Fruit fly (Drosophila melanogaster) whole organism, embryonic: ENCODE measurements around the gene teq.

Experiments
- Bdp1 ChIP-seq: fragments of 200-800 bp; sonication (Bioruptor generic); optimal IDR thresholded peaks from 3 replicates; lab custom pipeline; 2016; ENCODE audit warnings: missing biosample characterization, missing genetic modification characterization
- C15 ChIP-seq: fragments of 200-800 bp; sonication (Bioruptor generic); IDR thresholded peaks from 3 replicates; pipeline ENCODE4 v1.3.6; 2022; ENCODE audit warnings: missing biosample characterization, missing genetic modification characterization
- CG10543 ChIP-seq: fragments of 200-800 bp; sonication (Bioruptor generic); optimal IDR thresholded peaks from 3 replicates; lab custom pipeline; 2017; ENCODE audit warnings: missing biosample characterization, mild to moderate bottlenecking, missing genetic modification characterization, moderate library complexity
- CG11085 ChIP-seq: fragments of 200-800 bp; sonication (Bioruptor generic); IDR thresholded peaks from 2 replicates; pipeline ENCODE4 v1.3.6; 2022; ENCODE audit warnings: missing biosample characterization, missing genetic modification characterization
- CG11560 ChIP-seq: fragments of 200-800 bp; sonication (Bioruptor generic); IDR thresholded peaks from 3 replicates; pipeline ENCODE4 v1.3.6; 2022; ENCODE audit warnings: missing biosample characterization, missing genetic modification characterization
- CG12659 ChIP-seq: fragments of 200-800 bp; sonication (Bioruptor generic); optimal IDR thresholded peaks from 3 replicates; lab custom pipeline; 2017; ENCODE audit warnings: mild to moderate bottlenecking, missing biosample characterization, missing genetic modification reagents, missing genetic modification characterization
- CG15269 ChIP-seq: fragments of 200-800 bp; sonication (Bioruptor generic); optimal IDR thresholded peaks from 2 replicates; lab custom pipeline; 2018; ENCODE audit warnings: missing biosample characterization, mild to moderate bottlenecking, missing genetic modification characterization, moderate library complexity
- CG15514 ChIP-seq: fragments of 200-800 bp; sonication (Bioruptor generic); optimal IDR thresholded peaks from 3 replicates; lab custom pipeline; 2017; ENCODE audit warnings: missing biosample characterization, missing genetic modification characterization, mild to moderate bottlenecking, moderate library complexity, missing genetic modification reagents
- CG15696 ChIP-seq: fragments of 200-800 bp; sonication (Bioruptor generic); optimal IDR thresholded peaks from 2 replicates; lab custom pipeline; 2019; ENCODE audit warnings: missing biosample characterization, mild to moderate bottlenecking, missing genetic modification characterization, moderate library complexity
- CG16779 ChIP-seq: fragments of 200-800 bp; sonication (Bioruptor generic); IDR thresholded peaks from 2 replicates; pipeline ENCODE4 v1.3.6; 2022; ENCODE audit warnings: missing biosample characterization, missing genetic modification characterization
- CG18262 ChIP-seq: fragments of 200-800 bp; optimal IDR thresholded peaks from 3 replicates; lab custom pipeline; 2019; ENCODE audit warnings: missing biosample characterization, mild to moderate bottlenecking, missing genetic modification characterization, moderate library complexity
- CG18476 ChIP-seq: fragments of 200-800 bp; sonication (Bioruptor generic); optimal IDR thresholded peaks from 2 replicates; lab custom pipeline; 2016; ENCODE audit warnings: missing biosample characterization, mild to moderate bottlenecking, missing genetic modification characterization
- CG3281 ChIP-seq: fragments of 200-800 bp; sonication (Bioruptor generic); optimal IDR thresholded peaks from 3 replicates; lab custom pipeline; 2017; ENCODE audit warnings: missing biosample characterization, mild to moderate bottlenecking, missing genetic modification characterization
- CG4854 ChIP-seq: fragments of 200-800 bp; sonication (Bioruptor generic); optimal IDR thresholded peaks from 2 replicates; lab custom pipeline; 2016; ENCODE audit warnings: missing biosample characterization, missing genetic modification characterization, inconsistent platforms
- CG8944 ChIP-seq: fragments of 200-800 bp; sonication (Bioruptor generic); optimal IDR thresholded peaks from 3 replicates; lab custom pipeline; 2016; ENCODE audit warnings: missing biosample characterization, missing genetic modification characterization
- CTCF ChIP-seq: fragments of 200-800 bp; sonication (Bioruptor generic); optimal IDR thresholded peaks from 2 replicates; lab custom pipeline; 2017; ENCODE audit warnings: missing biosample characterization, mild to moderate bottlenecking, missing genetic modification characterization, moderate library complexity
- D19A ChIP-seq: fragments of 200-800 bp; optimal IDR thresholded peaks from 3 replicates; lab custom pipeline; 2019; ENCODE audit warnings: missing biosample characterization, mild to moderate bottlenecking, missing genetic modification characterization, moderate library complexity
- HHEX ChIP-seq: fragments of 200-800 bp; sonication (Bioruptor generic); optimal IDR thresholded peaks from 3 replicates; lab custom pipeline; 2017; ENCODE audit warnings: missing biosample characterization, mild to moderate bottlenecking, missing genetic modification characterization, missing genetic modification reagents
- HLH3B ChIP-seq: fragments of 200-800 bp; sonication (Bioruptor generic); IDR thresholded peaks from 2 replicates; pipeline ENCODE4 v1.3.6; 2022; ENCODE audit warnings: missing biosample characterization, missing genetic modification characterization
- HLH4C ChIP-seq: fragments of 200-800 bp; sonication (Bioruptor generic); IDR thresholded peaks from 3 replicates; pipeline ENCODE4 v1.3.6; 2022; ENCODE audit warnings: missing biosample characterization, missing genetic modification characterization; ENCODE audit not compliant: partially characterized antibody
- HLHmδ ChIP-seq: fragments of 200-800 bp; sonication (Bioruptor generic); optimal IDR thresholded peaks from 2 replicates; lab custom pipeline; 2018; ENCODE audit warnings: missing biosample characterization, mild to moderate bottlenecking, missing genetic modification characterization, moderate library complexity
- Mad ChIP-seq: fragments of 200-800 bp; sonication (Bioruptor generic); optimal IDR thresholded peaks from 2 replicates; lab custom pipeline; 2016; ENCODE audit warnings: missing biosample characterization, missing genetic modification characterization
- Oaz ChIP-seq: fragments of 200-800 bp; sonication (Bioruptor generic); IDR thresholded peaks from 2 replicates; pipeline ENCODE4 v1.3.6; 2022; ENCODE audit warnings: missing biosample characterization, missing genetic modification characterization
- Rfx ChIP-seq: fragments of 200-800 bp; sonication (Bioruptor generic); IDR thresholded peaks from 2 replicates; pipeline ENCODE4 v1.3.6; 2022; ENCODE audit warnings: missing biosample characterization, missing genetic modification characterization
- Sox102F ChIP-seq: fragments of 200-800 bp; sonication (Bioruptor generic); optimal IDR thresholded peaks from 2 replicates; lab custom pipeline; 2018; ENCODE audit warnings: missing biosample characterization, mild to moderate bottlenecking, missing genetic modification characterization, moderate library complexity
- Spps ChIP-seq: fragments of 200-800 bp; sonication (Bioruptor generic); optimal IDR thresholded peaks from 2 replicates; lab custom pipeline; 2018; ENCODE audit warnings: missing biosample characterization, mild to moderate bottlenecking, missing genetic modification characterization
- Stat92E ChIP-seq, 3 experiments: fragments of >200 bp in 2 of 3; fragments of 200-800 bp in 1 of 3; sonication (Bioruptor generic) in 1 of 3; optimal IDR thresholded peaks; 2 replicates each; lab custom pipeline; 2017 to 2019; ENCODE audit warnings: missing biosample characterization in 3 of 3, missing genetic modification characterization in 3 of 3, mild to moderate bottlenecking in 1 of 3, moderate library complexity in 1 of 3
- TFAM ChIP-seq: fragments of 200-800 bp; sonication (Bioruptor generic); optimal IDR thresholded peaks from 2 replicates; lab custom pipeline; 2017; ENCODE audit warnings: missing biosample characterization, missing genetic modification characterization, inconsistent platforms
- abd-A ChIP-seq: fragments of 200-800 bp; sonication (Bioruptor generic); optimal IDR thresholded peaks from 3 replicates; lab custom pipeline; 2019; ENCODE audit warnings: missing biosample characterization, mild to moderate bottlenecking, missing genetic modification characterization, moderate library complexity
- ap ChIP-seq: fragments of 200-800 bp; sonication (Bioruptor generic); IDR thresholded peaks from 2 replicates; pipeline ENCODE4 v1.3.6; 2022; ENCODE audit warnings: missing biosample characterization, missing genetic modification characterization
- bcd ChIP-seq: fragments of 200-800 bp; sonication (Bioruptor generic); optimal IDR thresholded peaks from 2 replicates; lab custom pipeline; 2017; ENCODE audit warnings: missing biosample characterization, mild to moderate bottlenecking, missing genetic modification characterization
- cg ChIP-seq: fragments of 200-800 bp; sonication (Bioruptor generic); optimal IDR thresholded peaks from 3 replicates; lab custom pipeline; 2019; ENCODE audit warnings: missing biosample characterization, mild to moderate bottlenecking, missing genetic modification characterization, moderate library complexity
- chinmo ChIP-seq: fragments of 200-800 bp; sonication (Bioruptor generic); IDR thresholded peaks from 4 replicates; pipeline ENCODE4 v1.3.6; 2022; ENCODE audit warnings: missing biosample characterization, missing genetic modification characterization; ENCODE audit not compliant: partially characterized antibody
- crol ChIP-seq: fragments of 200-800 bp; sonication (Bioruptor generic); IDR thresholded peaks from 2 replicates; pipeline ENCODE4 v1.3.6; 2022; ENCODE audit warnings: missing biosample characterization, missing genetic modification characterization
- dan ChIP-seq: fragments of 200-800 bp; sonication (Bioruptor generic); IDR thresholded peaks from 2 replicates; pipeline ENCODE4 v1.3.6; 2022; ENCODE audit warnings: missing biosample characterization, missing genetic modification characterization
- dysf ChIP-seq: fragments of 200-800 bp; sonication (Bioruptor generic); IDR thresholded peaks from 3 replicates; pipeline ENCODE4 v1.3.6; 2022; ENCODE audit warnings: missing biosample characterization, missing genetic modification characterization
- en ChIP-seq: fragments of 200-800 bp; sonication (Bioruptor generic); optimal IDR thresholded peaks from 2 replicates; lab custom pipeline; 2016; ENCODE audit warnings: missing biosample characterization, missing genetic modification characterization
- fd64A ChIP-seq: fragments of 200-800 bp; sonication (Bioruptor generic); optimal IDR thresholded peaks from 3 replicates; lab custom pipeline; 2018; ENCODE audit warnings: missing biosample characterization, mild to moderate bottlenecking, missing genetic modification characterization
- h ChIP-seq: fragments of >200 bp; optimal IDR thresholded peaks from 2 replicates; lab custom pipeline; 2017
- jumu ChIP-seq: fragments of 200-800 bp; sonication (Bioruptor generic); optimal IDR thresholded peaks from 3 replicates; lab custom pipeline; 2016; ENCODE audit warnings: missing biosample characterization, missing genetic modification characterization
- kah ChIP-seq: fragments of 200-800 bp; sonication (Bioruptor generic); optimal IDR thresholded peaks from 2 replicates; lab custom pipeline; 2018; ENCODE audit warnings: missing biosample characterization, mild to moderate bottlenecking, missing genetic modification characterization
- pnt ChIP-seq: fragments of 200-800 bp; sonication (Bioruptor generic); optimal IDR thresholded peaks from 3 replicates; lab custom pipeline; 2016; ENCODE audit warnings: missing biosample characterization, missing genetic modification characterization
- psq ChIP-seq: fragments of 200-800 bp; sonication (Bioruptor generic); optimal IDR thresholded peaks from 2 replicates; lab custom pipeline; 2017; ENCODE audit warnings: missing biosample characterization, missing genetic modification characterization
- sens ChIP-seq: fragments of 200-800 bp; sonication (Bioruptor generic); peaks from one replicate; lab custom pipeline; 2016; ENCODE audit warnings: missing biosample characterization, missing genetic modification characterization
- sim ChIP-seq: fragments of 200-800 bp; sonication (Bioruptor generic); IDR thresholded peaks from 2 replicates; pipeline ENCODE4 v1.3.6; 2022; ENCODE audit warnings: missing biosample characterization, missing genetic modification characterization
- sob ChIP-seq: fragments of 200-800 bp; sonication (Bioruptor generic); IDR thresholded peaks from 2 replicates; pipeline ENCODE4 v1.3.6; 2022; ENCODE audit warnings: missing biosample characterization, missing genetic modification characterization
- ssp ChIP-seq: fragments of 200-800 bp; sonication (Bioruptor generic); IDR thresholded peaks from 2 replicates; pipeline ENCODE4 v1.3.6; 2022; ENCODE audit warnings: missing biosample characterization, missing genetic modification characterization
- sug ChIP-seq: fragments of 200-800 bp; optimal IDR thresholded peaks from 2 replicates; lab custom pipeline; 2019; ENCODE audit warnings: missing biosample characterization, mild to moderate bottlenecking, missing genetic modification characterization, moderate library complexity
- twi ChIP-seq: fragments of 200-800 bp; optimal IDR thresholded peaks from 2 replicates; lab custom pipeline; 2019; ENCODE audit warnings: missing biosample characterization, mild to moderate bottlenecking, missing genetic modification characterization, moderate library complexity
- vvl ChIP-seq: fragments of 200-800 bp; sonication (Bioruptor generic); IDR thresholded peaks from 2 replicates; pipeline ENCODE4 v1.3.6; 2022; ENCODE audit warnings: missing biosample characterization, missing genetic modification characterization

The teq gene

DNA sequence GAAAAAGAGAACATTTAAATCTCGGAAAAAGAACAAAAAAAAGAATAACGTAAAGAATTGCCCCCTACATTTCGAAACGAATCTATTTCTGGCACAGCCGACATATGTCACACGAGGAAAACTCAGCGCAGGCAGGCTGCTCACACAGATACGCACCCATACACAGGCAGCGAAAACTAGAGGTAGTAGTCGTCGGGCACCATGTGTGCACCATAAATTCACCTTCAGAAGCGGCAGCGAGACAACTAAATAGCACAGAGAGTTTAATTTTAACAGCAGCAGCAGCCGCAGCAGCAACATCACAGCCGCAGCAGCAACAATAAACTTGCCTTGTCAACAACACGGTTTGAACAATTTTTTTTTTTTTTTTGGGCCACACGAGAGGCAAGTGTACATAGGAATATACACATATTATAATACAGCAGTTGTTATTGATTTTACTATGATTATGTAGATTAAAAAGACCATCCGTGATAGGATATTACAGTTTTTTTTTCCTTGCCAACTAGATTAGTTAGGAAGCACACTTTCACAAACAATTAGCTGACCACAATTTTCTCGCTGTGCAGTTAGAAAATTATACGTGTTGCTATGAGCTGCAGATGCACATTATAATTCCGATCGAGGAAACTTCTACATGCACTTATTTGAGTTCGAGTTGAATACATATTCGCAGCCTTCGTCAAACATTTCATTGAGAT, 39.3 kb downstream of the teq start (continued):
- TF ChIP-seq CG18262 (tag; lab: Kevin White, UChicago) (peak; percentile 6), sens (GFP tag; lab: Kevin White, UChicago) (peak; percentile 77)

DNA sequence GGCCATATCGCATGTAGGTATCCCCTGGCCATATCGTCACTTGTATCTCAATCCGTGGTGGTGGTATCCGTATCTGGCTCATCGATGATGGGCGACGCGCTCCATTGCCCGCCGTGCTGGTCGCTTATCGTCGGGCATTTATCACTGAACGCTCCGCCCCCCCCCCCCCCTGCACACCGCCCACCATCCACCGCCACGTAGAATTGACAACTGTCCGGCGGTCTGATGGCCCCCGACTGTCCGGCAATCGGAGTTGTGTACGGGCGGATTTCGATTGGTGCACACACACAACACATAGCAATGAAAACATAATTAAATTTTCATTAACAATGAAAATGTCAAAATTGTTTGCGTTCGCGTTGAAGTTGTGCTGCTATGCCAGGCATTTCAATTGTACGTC, 40.0 kb downstream of the teq start:
- TF ChIP-seq ssp (GFP tag; lab: Robert Waterston, UW) = no peak
- TF ChIP-seq CG15514 (GFP tag; lab: Kevin White, UChicago) = no peak
- TF ChIP-seq CG4854 (GFP tag; lab: Kevin White, UChicago) = no peak
- no peak for TF ChIP-seq Stat92E (GFP tag; optimal IDR thresholded peaks at IDR 0.05; lab: Kevin White, UChicago)
- no peak for TF ChIP-seq CG16779 (GFP tag; lab: Robert Waterston, UW)
- no peak for TF ChIP-seq CG15696 (tag; lab: Kevin White, UChicago)
- no peak for TF ChIP-seq D19A (tag; lab: Kevin White, UChicago)
- TF ChIP-seq crol (GFP tag; lab: Robert Waterston, UW) = peak; percentile 87
- no peak for TF ChIP-seq CG15269 (tag; lab: Kevin White, UChicago)
- no peak for TF ChIP-seq abd-A (tag; lab: Kevin White, UChicago)
- TF ChIP-seq sob (GFP tag; lab: Robert Waterston, UW) = 0 out of 2 replicates have a peak, but pooled peaks have one; percentile 7
- TF ChIP-seq vvl (GFP tag; lab: Robert Waterston, UW) = 0 out of 2 replicates have a peak, but pooled peaks have one; percentile 18
- TF ChIP-seq kah = no peak
- no peak for TF ChIP-seq jumu (GFP tag; lab: Kevin White, UChicago)
- no peak for TF ChIP-seq TFAM
- TF ChIP-seq CG10543 (GFP tag; lab: Kevin White, UChicago) = peak; percentile 11
- TF ChIP-seq en = no peak
- TF ChIP-seq CG12659 (GFP tag; lab: Kevin White, UChicago) = no peak
- TF ChIP-seq Bdp1 (GFP tag; lab: Kevin White, UChicago) = no peak
- no peak for TF ChIP-seq Rfx (GFP tag; lab: Robert Waterston, UW)
- no peak for TF ChIP-seq CG11560 (tag; lab: Robert Waterston, UW)
- no peak for TF ChIP-seq twi (tag; lab: Kevin White, UChicago)
- TF ChIP-seq CG8944 (GFP tag; lab: Kevin White, UChicago) = no peak
- no peak for TF ChIP-seq HLH4C (GFP tag; lab: Robert Waterston, UW)
- TF ChIP-seq HHEX (GFP tag; lab: Kevin White, UChicago) = no peak
- TF ChIP-seq cg (GFP tag; lab: Kevin White, UChicago) = no peak
- no peak for TF ChIP-seq CG18476 (GFP tag; lab: Kevin White, UChicago)
- no peak for TF ChIP-seq dysf (GFP tag; lab: Robert Waterston, UW)
- TF ChIP-seq CG11085 (GFP tag; lab: Robert Waterston, UW) = no peak
- TF ChIP-seq Sox102F = no peak
- no peak for TF ChIP-seq Mad (GFP tag; lab: Kevin White, UChicago)
- TF ChIP-seq HLH3B (GFP tag; lab: Robert Waterston, UW) = no peak
- no peak for TF ChIP-seq HLHmδ (GFP tag; lab: Kevin White, UChicago)
- TF ChIP-seq CTCF (GFP tag; lab: Kevin White, UChicago) = no peak
- no peak for TF ChIP-seq psq (GFP tag; lab: Kevin White, UChicago)
- no peak for TF ChIP-seq fd64A
- TF ChIP-seq sug (tag; lab: Kevin White, UChicago) = peak; percentile 63
- TF ChIP-seq CG3281 (GFP tag; lab: Kevin White, UChicago) = no peak
- TF ChIP-seq chinmo (GFP tag; lab: Robert Waterston, UW) = 0 out of 4 replicates have a peak, but pooled peaks have one; percentile 11
- TF ChIP-seq Oaz (GFP tag; lab: Robert Waterston, UW) = no peak
- no peak for TF ChIP-seq dan
- no peak for TF ChIP-seq h
- TF ChIP-seq sim = no peak
- TF ChIP-seq ap = no peak
- no peak for TF ChIP-seq bcd
- no peak for TF ChIP-seq C15
- TF ChIP-seq pnt (GFP tag; lab: Kevin White, UChicago) = no peak
- no peak for TF ChIP-seq Spps (tag; lab: Kevin White, UChicago)
